Worm (Caenorhabditis elegans): ENCODE data around the gene era-1.

DNA sequence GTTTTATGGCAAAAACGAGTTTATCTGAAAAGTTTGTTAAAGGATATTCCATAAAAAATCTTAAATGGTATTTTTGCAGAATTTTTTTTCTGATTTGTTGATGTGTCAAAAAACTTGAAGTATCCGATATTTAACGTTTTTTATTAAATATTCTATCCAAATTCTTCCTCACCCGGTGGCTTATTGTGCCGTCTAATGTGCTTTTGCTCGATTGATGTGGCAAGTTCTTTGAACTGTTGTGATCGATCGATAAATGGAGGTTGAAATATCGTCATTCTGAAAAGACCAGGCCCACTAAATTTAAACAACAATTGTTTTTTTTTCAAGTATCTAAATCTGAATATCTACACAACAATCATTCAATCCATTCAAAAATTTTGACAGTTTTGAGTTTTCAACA, 47.7 kb upstream of the era-1 start, which contains the start of gene syx-18:
- TF ChIP-seq tab-1 (GFP tag; IDR thresholded peaks at IDR 0.05) (no peak), T22C8.4 (GFP tag; IDR thresholded peaks at IDR 0.05) (no peak), klf-2 (GFP tag; conservative IDR thresholded peaks at IDR 0.05) (no peak)
